Fruit fly (Drosophila melanogaster) whole organism, adult: ENCODE measurements around the gene CG31365.

Experiments
- CG11617 ChIP-seq: fragments of 200-800 bp; sonication (Bioruptor generic); optimal IDR thresholded peaks from 2 replicates; lab custom pipeline; 2017; ENCODE audit warnings: mild to moderate bottlenecking, missing biosample characterization, missing genetic modification reagents, missing genetic modification characterization
- CG12768 ChIP-seq: fragments of 200-800 bp; sonication (Bioruptor generic); optimal IDR thresholded peaks from 2 replicates; lab custom pipeline; 2017; ENCODE audit warnings: missing biosample characterization, missing genetic modification characterization, mild to moderate bottlenecking, moderate library complexity, missing genetic modification reagents
- CG14711 ChIP-seq: fragments of 200-800 bp; sonication (Bioruptor generic); optimal IDR thresholded peaks from 2 replicates; lab custom pipeline; 2018; ENCODE audit warnings: missing biosample characterization, mild to moderate bottlenecking, missing genetic modification characterization, moderate library complexity
- CG1620 ChIP-seq: fragments of 200-800 bp; sonication (Bioruptor generic); optimal IDR thresholded peaks from 2 replicates; lab custom pipeline; 2016; ENCODE audit warnings: missing biosample characterization, missing genetic modification characterization
- CG33017 ChIP-seq: fragments of 200-800 bp; sonication (Bioruptor generic); optimal IDR thresholded peaks from 2 replicates; lab custom pipeline; 2018; ENCODE audit warnings: missing biosample characterization, mild to moderate bottlenecking, missing genetic modification characterization, moderate library complexity
- CG5204 ChIP-seq: fragments of 200-800 bp; sonication (Bioruptor generic); optimal IDR thresholded peaks from 2 replicates; lab custom pipeline; 2016; ENCODE audit warnings: missing biosample characterization, missing genetic modification characterization
- CG7045 ChIP-seq: fragments of 200-800 bp; sonication (Bioruptor generic); optimal IDR thresholded peaks from 2 replicates; lab custom pipeline; 2017; ENCODE audit warnings: missing biosample characterization, mild to moderate bottlenecking, missing genetic modification characterization
- CG7101 ChIP-seq: fragments of 200-800 bp; sonication (Bioruptor generic); optimal IDR thresholded peaks from 2 replicates; lab custom pipeline; 2018; ENCODE audit warnings: missing biosample characterization, mild to moderate bottlenecking, missing genetic modification characterization, moderate library complexity
- Clk ChIP-seq: fragments of 200-800 bp; sonication (Bioruptor generic); optimal IDR thresholded peaks from 2 replicates; lab custom pipeline; 2017; ENCODE audit warnings: missing biosample characterization, missing genetic modification characterization
- Crg-1 ChIP-seq: fragments of 200-800 bp; sonication (Bioruptor generic); optimal IDR thresholded peaks from 2 replicates; lab custom pipeline; 2016; ENCODE audit warnings: missing biosample characterization, missing genetic modification characterization
- Hr96 ChIP-seq: fragments of 200-800 bp; sonication (Bioruptor generic); optimal IDR thresholded peaks from 2 replicates; lab custom pipeline; 2016; ENCODE audit warnings: missing biosample characterization, missing genetic modification characterization
- Mnt ChIP-seq: fragments of 200-800 bp; sonication (Bioruptor generic); optimal IDR thresholded peaks from 2 replicates; lab custom pipeline; 2016; ENCODE audit warnings: missing biosample characterization, mild to moderate bottlenecking, missing genetic modification characterization
- bab1 ChIP-seq: fragments of 200-800 bp; sonication (Bioruptor generic); optimal IDR thresholded peaks from 3 replicates; lab custom pipeline; 2019; ENCODE audit warnings: missing biosample characterization, mild to moderate bottlenecking, missing genetic modification characterization, moderate library complexity
- cic ChIP-seq: fragments of 200-800 bp; sonication (Bioruptor generic); optimal IDR thresholded peaks from 2 replicates; lab custom pipeline; 2017; ENCODE audit warnings: missing biosample characterization, mild to moderate bottlenecking, missing genetic modification characterization, moderate library complexity
- cnc ChIP-seq, 2 experiments: fragments of >200 bp; optimal IDR thresholded peaks; 2 replicates each; lab custom pipeline; 2017
- kay ChIP-seq: fragments of 200-800 bp; sonication (Bioruptor generic); peaks from one replicate; lab custom pipeline; 2016; ENCODE audit warnings: missing biosample characterization, missing genetic modification characterization, borderline replicate concordance
- ovo ChIP-seq: fragments of 200-800 bp; sonication (Bioruptor generic); optimal IDR thresholded peaks from 2 replicates; lab custom pipeline; 2016; ENCODE audit warnings: missing biosample characterization, missing genetic modification characterization
- pad ChIP-seq: fragments of 200-800 bp; sonication (Bioruptor generic); optimal IDR thresholded peaks from 3 replicates; lab custom pipeline; 2017; ENCODE audit warnings: missing biosample characterization, missing genetic modification characterization, mild to moderate bottlenecking, moderate library complexity, missing genetic modification reagents
- tj ChIP-seq: fragments of 200-800 bp; sonication (Bioruptor generic); optimal IDR thresholded peaks from 3 replicates; lab custom pipeline; 2017; ENCODE audit warnings: missing biosample characterization, mild to moderate bottlenecking, missing genetic modification characterization, moderate library complexity
- toe ChIP-seq: fragments of 200-800 bp; sonication (Bioruptor generic); optimal IDR thresholded peaks from 2 replicates; lab custom pipeline; 2016; ENCODE audit warnings: missing biosample characterization, missing genetic modification characterization

CG31365 gene

dm6 chr3R:23156865-23157515, 30.8 kb upstream of the CG31365 start:
- TF ChIP-seq CG7045 (peak; percentile 57), cic (GFP tag; lab: Kevin White, UChicago) (peak; percentile 99), CG11617 (GFP tag; lab: Kevin White, UChicago) (peak; percentile 63), tj (GFP tag; lab: Kevin White, UChicago) (peak; percentile 37), bab1 (GFP tag; lab: Kevin White, UChicago) (no peak), Mnt (GFP tag; lab: Kevin White, UChicago) (peak; percentile 38), CG5204 (GFP tag; lab: Kevin White, UChicago) (no peak), cnc (optimal IDR thresholded peaks at IDR 0.05; lab: Kevin White, UChicago) (peak; percentile 46 to 71), CG14711 (tag; lab: Kevin White, UChicago) (no peak), pad (peak; percentile 75), toe (GFP tag; lab: Kevin White, UChicago) (no peak), Hr96 (GFP tag; lab: Kevin White, UChicago) (no peak), CG7101 (tag; lab: Kevin White, UChicago) (peak; percentile 39), ovo (GFP tag; lab: Kevin White, UChicago) (peak; percentile 83), kay (peak; percentile 94), CG33017 (tag; lab: Kevin White, UChicago) (peak; percentile 68), CG12768 (GFP tag; lab: Kevin White, UChicago) (peak; percentile 75), Clk (GFP tag; lab: Kevin White, UChicago) (no peak), CG1620 (GFP tag; lab: Kevin White, UChicago) (no peak), Crg-1 (GFP tag; lab: Kevin White, UChicago) (no peak)

- TF ChIP-seq bab1 (GFP tag; lab: Kevin White, UChicago) (no peak), Clk (GFP tag; lab: Kevin White, UChicago) (no peak), cnc (optimal IDR thresholded peaks at IDR 0.05; lab: Kevin White, UChicago) (no peak), CG5204 (GFP tag; lab: Kevin White, UChicago) (no peak), CG12768 (GFP tag; lab: Kevin White, UChicago) (no peak), Mnt (GFP tag; lab: Kevin White, UChicago) (no peak), CG33017 (tag; lab: Kevin White, UChicago) (no peak), CG7101 (tag; lab: Kevin White, UChicago) (no peak), CG7045 (no peak), Crg-1 (GFP tag; lab: Kevin White, UChicago) (no peak), kay (no peak), toe (GFP tag; lab: Kevin White, UChicago) (no peak), CG11617 (GFP tag; lab: Kevin White, UChicago) (no peak), tj (GFP tag; lab: Kevin White, UChicago) (no peak), Hr96 (GFP tag; lab: Kevin White, UChicago) (no peak), cic (GFP tag; lab: Kevin White, UChicago) (no peak), pad (no peak)
Measured at dm6 chr3R:23156347-23156864, 30.2 kb upstream of the CG31365 start.

dm6 chr3R:23149021-23149571, 22.9 kb upstream of the CG31365 start:
- TF ChIP-seq CG11617 (GFP tag; lab: Kevin White, UChicago) (no peak), CG7045 (no peak), CG5204 (GFP tag; lab: Kevin White, UChicago) (no peak), CG33017 (tag; lab: Kevin White, UChicago) (no peak), bab1 (GFP tag; lab: Kevin White, UChicago) (no peak)

dm6 chr3R:23148433-23148832, 22.2 kb upstream of the CG31365 start:
- TF ChIP-seq Crg-1 (GFP tag; lab: Kevin White, UChicago) (no peak), CG7045 (no peak), CG11617 (GFP tag; lab: Kevin White, UChicago) (no peak), bab1 (GFP tag; lab: Kevin White, UChicago) (no peak), CG5204 (GFP tag; lab: Kevin White, UChicago) (no peak), Hr96 (GFP tag; lab: Kevin White, UChicago) (no peak), cnc (optimal IDR thresholded peaks at IDR 0.05; lab: Kevin White, UChicago) (no peak), pad (no peak), CG14711 (tag; lab: Kevin White, UChicago) (no peak), CG7101 (tag; lab: Kevin White, UChicago) (no peak), Mnt (GFP tag; lab: Kevin White, UChicago) (no peak), kay (no peak), CG1620 (GFP tag; lab: Kevin White, UChicago) (no peak), CG12768 (GFP tag; lab: Kevin White, UChicago) (no peak), Clk (GFP tag; lab: Kevin White, UChicago) (no peak), ovo (GFP tag; lab: Kevin White, UChicago) (no peak), cic (GFP tag; lab: Kevin White, UChicago) (no peak), toe (GFP tag; lab: Kevin White, UChicago) (no peak), CG33017 (tag; lab: Kevin White, UChicago) (no peak), tj (GFP tag; lab: Kevin White, UChicago) (no peak)

- no peak for TF ChIP-seq Crg-1 (GFP tag; lab: Kevin White, UChicago)
- TF ChIP-seq Mnt (GFP tag; lab: Kevin White, UChicago), result no peak
Measured at dm6 chr3R:23147625-23148024, 21.4 kb upstream of the CG31365 start.
